Fruit fly (Drosophila melanogaster): ENCODE results near the gene CG13005.

dm6 chrX:16839033-16839432 lies 35.6 kb downstream of the CG13005 start:
- TF ChIP-seq CTCF (optimal IDR thresholded peaks at IDR 0.05) (no peak), CG8478 (optimal IDR thresholded peaks at IDR 0.05) (no peak)
